Worm (Caenorhabditis elegans) whole organism, L1 larva: ENCODE data around the gene srg-1.

Experiments used
- Y116A8C.19 ChIP-seq: sonication (generic microtip); optimal IDR thresholded peaks from 2 replicates; lab custom pipeline; 2016; ENCODE audit warnings: missing compliant biosample characterization, missing genetic modification characterization, borderline replicate concordance
- mef-2 ChIP-seq: fragments of 150-350 bp; optimal IDR thresholded peaks from 2 replicates; lab custom pipeline; 2014; ENCODE audit warnings: missing biosample characterization, missing genetic modification characterization
- unc-62 ChIP-seq: fragments of 150-350 bp; optimal IDR thresholded peaks from 2 replicates; lab custom pipeline; 2014; ENCODE audit warnings: missing biosample characterization, missing genetic modification reagents, missing genetic modification characterization
- ztf-4 ChIP-seq: fragments of 150-350 bp; optimal IDR thresholded peaks from 2 replicates; lab custom pipeline; 2014; ENCODE audit warnings: missing biosample characterization, missing genetic modification characterization

ce11 chrIII:6216833-6217466 lies 41.2 kb downstream of the srg-1 start, which contains the start of gene hot-4:
- TF ChIP-seq unc-62 (GFP tag; lab: Kevin White, UChicago): no peak
- TF ChIP-seq ztf-4 (tag; lab: Kevin White, UChicago): no peak
- TF ChIP-seq mef-2 (tag; lab: Kevin White, UChicago): no peak
- TF ChIP-seq Y116A8C.19 (tag; lab: Kevin White, UChicago): no peak
